Worm (Caenorhabditis elegans): ENCODE measurements around the gene epic-3.

The epic-3 gene

ce11 chrIV:1682066-1682465 is 42.1 kb downstream of the epic-3 start, which contains the start of gene Y41D4B.24:
Y41D4B.24 (minus strand) TSS chrIV:1682166.
- TF ChIP-seq unc-62 (GFP tag; optimal IDR thresholded peaks at IDR 0.05) = no peak

- TF ChIP-seq unc-62 (GFP tag; optimal IDR thresholded peaks at IDR 0.05) = no peak
These were observed 45.0 kb downstream of the epic-3 start for ce11 chrIV:1679227-1679626.

- no peak for TF ChIP-seq unc-62 (GFP tag; optimal IDR thresholded peaks at IDR 0.05)
These were observed 47.3 kb downstream of the epic-3 start for ce11 chrIV:1676926-1677325.

Data from whole organism, dauer.